Worm (Caenorhabditis elegans): Measurements from ENCODE around the gene F38A5.8.

F38A5.8 gene

ce11 chrIV:6599447-6599846 lies at the start of gene F38A5.8:
Gene F38A5.8, plus strand, starts transcription at chrIV:6599747.
- TF ChIP-seq W03F9.2 (tag; optimal IDR thresholded peaks at IDR 0.05) = no peak
- TF ChIP-seq him-1 (tag; optimal IDR thresholded peaks at IDR 0.05) = no peak
- no peak for TF ChIP-seq dao-5 (tag; optimal IDR thresholded peaks at IDR 0.05)

ce11 chrIV:6552036-6552435 lies 47.5 kb upstream of the F38A5.8 start:
- TF ChIP-seq W03F9.2 (tag; optimal IDR thresholded peaks at IDR 0.05) (no peak), him-1 (tag; optimal IDR thresholded peaks at IDR 0.05) (no peak), dao-5 (tag; optimal IDR thresholded peaks at IDR 0.05) (no peak)

ce11 chrIV:6554865-6555264 lies 44.7 kb upstream of the F38A5.8 start:
- TF ChIP-seq him-1 (tag; optimal IDR thresholded peaks at IDR 0.05) = no peak
- no peak for TF ChIP-seq dao-5 (tag; optimal IDR thresholded peaks at IDR 0.05)
- TF ChIP-seq W03F9.2 (tag; optimal IDR thresholded peaks at IDR 0.05) = no peak

ce11 chrIV:6555388-6556330 lies 43.9 kb upstream of the F38A5.8 start, which contains the start of gene paqr-1:
Gene paqr-1, minus strand, starts transcription at chrIV:6555438.
- TF ChIP-seq him-1 (tag; optimal IDR thresholded peaks at IDR 0.05) (no peak), dao-5 (tag; optimal IDR thresholded peaks at IDR 0.05) (no peak), W03F9.2 (tag; optimal IDR thresholded peaks at IDR 0.05) (no peak)

ce11 chrIV:6556624-6557368 lies 42.8 kb upstream of the F38A5.8 start, which contains the start of gene try-3:
Gene try-3, plus strand, starts transcription at chrIV:6557155.
- TF ChIP-seq him-1 (tag; optimal IDR thresholded peaks at IDR 0.05) (peak; percentile 45), W03F9.2 (tag; optimal IDR thresholded peaks at IDR 0.05) (peak; percentile 19), dao-5 (tag; optimal IDR thresholded peaks at IDR 0.05) (peak; percentile 9)

- TF ChIP-seq dao-5 (tag; optimal IDR thresholded peaks at IDR 0.05) (no peak), W03F9.2 (tag; optimal IDR thresholded peaks at IDR 0.05) (no peak), him-1 (tag; optimal IDR thresholded peaks at IDR 0.05) (no peak)
These were observed 39.1 kb upstream of the F38A5.8 start, which contains the start of gene best-9 for ce11 chrIV:6560434-6560833. Gene best-9, plus strand, starts transcription at chrIV:6560734.

- TF ChIP-seq W03F9.2 (tag; optimal IDR thresholded peaks at IDR 0.05) = no peak
- TF ChIP-seq him-1 (tag; optimal IDR thresholded peaks at IDR 0.05) = no peak
- TF ChIP-seq dao-5 (tag; optimal IDR thresholded peaks at IDR 0.05) = no peak
These were observed 37.5 kb upstream of the F38A5.8 start for ce11 chrIV:6562039-6562438.

ce11 chrIV:6565605-6566004 lies 33.9 kb upstream of the F38A5.8 start:
- TF ChIP-seq W03F9.2 (tag; optimal IDR thresholded peaks at IDR 0.05) (no peak), him-1 (tag; optimal IDR thresholded peaks at IDR 0.05) (no peak), dao-5 (tag; optimal IDR thresholded peaks at IDR 0.05) (no peak)

- no peak for TF ChIP-seq him-1 (tag; optimal IDR thresholded peaks at IDR 0.05)
- no peak for TF ChIP-seq dao-5 (tag; optimal IDR thresholded peaks at IDR 0.05)
- TF ChIP-seq W03F9.2 (tag; optimal IDR thresholded peaks at IDR 0.05) = no peak
These were observed 27.3 kb upstream of the F38A5.8 start, which contains the start of gene bicd-1 for ce11 chrIV:6572238-6572637. Gene bicd-1, minus strand, starts transcription at chrIV:6572338.

ce11 chrIV:6572655-6573054 lies 26.9 kb upstream of the F38A5.8 start:
- TF ChIP-seq him-1 (tag; optimal IDR thresholded peaks at IDR 0.05) (no peak), W03F9.2 (tag; optimal IDR thresholded peaks at IDR 0.05) (no peak), dao-5 (tag; optimal IDR thresholded peaks at IDR 0.05) (no peak)

ce11 chrIV:6574343-6574742 lies 25.2 kb upstream of the F38A5.8 start:
- TF ChIP-seq dao-5 (tag; optimal IDR thresholded peaks at IDR 0.05) (no peak), W03F9.2 (tag; optimal IDR thresholded peaks at IDR 0.05) (no peak), him-1 (tag; optimal IDR thresholded peaks at IDR 0.05) (no peak)

ce11 chrIV:6575959-6576727 lies 23.4 kb upstream of the F38A5.8 start:
- TF ChIP-seq dao-5 (tag; optimal IDR thresholded peaks at IDR 0.05) (no peak), him-1 (tag; optimal IDR thresholded peaks at IDR 0.05) (no peak)

ce11 chrIV:6576728-6577101 lies 22.8 kb upstream of the F38A5.8 start:
- no peak for TF ChIP-seq him-1 (tag; optimal IDR thresholded peaks at IDR 0.05)
- no peak for TF ChIP-seq W03F9.2 (tag; optimal IDR thresholded peaks at IDR 0.05)
- TF ChIP-seq dao-5 (tag; optimal IDR thresholded peaks at IDR 0.05) = no peak

Measured in whole organism, L4/young adult.